ENCODE assay signal across 4 fruit fly cellular contexts in genomic region chr3L:22162555-22162954, dm6.
TF ChIP-seq lines count a peak whose summit lies in the region.

No protein-coding gene starts in this region.

- TF ChIP-seq CTCF in whole organism, embryonic (GFP tag; optimal IDR thresholded peaks at IDR 0.05; lab: Kevin White, UChicago): no peak

TF ChIP-seq in whole organism, embryonic, 481 proteins besides CTCF, POLR2A, EP300 and RAD21 (continues in another document):
- TF ChIP-seq CG10147 (GFP tag; optimal IDR thresholded peaks at IDR 0.05; lab: Kevin White, UChicago) (no peak), CG3838 (GFP tag; optimal IDR thresholded peaks at IDR 0.05; lab: Kevin White, UChicago) (no peak), eyg (GFP tag; optimal IDR thresholded peaks at IDR 0.05; lab: Kevin White, UChicago) (no peak), Meics (GFP tag; optimal IDR thresholded peaks at IDR 0.05; lab: Kevin White, UChicago) (no peak), CG12299 (tag; optimal IDR thresholded peaks at IDR 0.05; lab: Kevin White, UChicago) (no peak), CG11560 (tag; IDR thresholded peaks at IDR 0.05; lab: Robert Waterston, UW) (no peak), Hr51 (GFP tag; optimal IDR thresholded peaks at IDR 0.05; lab: Kevin White, UChicago) (no peak), Jarid2 (GFP tag; optimal IDR thresholded peaks at IDR 0.05; lab: Kevin White, UChicago) (no peak), CG18764 (GFP tag; optimal IDR thresholded peaks at IDR 0.05; lab: Kevin White, UChicago) (no peak), CG17186 (GFP tag; optimal IDR thresholded peaks at IDR 0.05; lab: Kevin White, UChicago) (no peak), CG17361 (GFP tag; IDR thresholded peaks at IDR 0.05; lab: Robert Waterston, UW) (no peak), tna (GFP tag; IDR thresholded peaks at IDR 0.05; lab: Robert Waterston, UW; ENCODE audit: partially characterized antibody) (no peak), wek (GFP tag; optimal IDR thresholded peaks at IDR 0.05; lab: Kevin White, UChicago) (no peak), CG11456 (GFP tag; IDR thresholded peaks at IDR 0.05; lab: Robert Waterston, UW) (no peak), ewg (GFP tag; optimal IDR thresholded peaks at IDR 0.05; lab: Kevin White, UChicago) (no peak), CG2712 (tag; optimal IDR thresholded peaks at IDR 0.05; lab: Kevin White, UChicago) (peak; percentile 55), Med (GFP tag; lab: Kevin White, UChicago) (peak; percentile 59), pum (GFP tag; optimal IDR thresholded peaks at IDR 0.05; lab: Kevin White, UChicago) (peak; percentile 10), CG12236 (GFP tag; optimal IDR thresholded peaks at IDR 0.05; lab: Kevin White, UChicago) (no peak), CG18599 (GFP tag; optimal IDR thresholded peaks at IDR 0.05; lab: Kevin White, UChicago) (no peak), fd102C (GFP tag; optimal IDR thresholded peaks at IDR 0.05; lab: Kevin White, UChicago) (peak; percentile 21), Dbx (GFP tag; IDR thresholded peaks at IDR 0.05; lab: Robert Waterston, UW) (no peak), CG13894 (tag; optimal IDR thresholded peaks at IDR 0.05; lab: Kevin White, UChicago) (no peak), h (optimal IDR thresholded peaks at IDR 0.05; lab: Kevin White, UChicago) (no peak)

TF ChIP-seq in whole organism, prepupa, 60 proteins besides CTCF, POLR2A, EP300 and RAD21 (continues in another document):
- TF ChIP-seq dsx (GFP tag; optimal IDR thresholded peaks at IDR 0.05; lab: Kevin White, UChicago; ENCODE audit: poor library complexity, severe bottlenecking) (peak; percentile 22), CG6163 (GFP tag; IDR thresholded peaks at IDR 0.05; lab: Robert Waterston, UW) (no peak), CG15336 (GFP tag; IDR thresholded peaks at IDR 0.05; lab: Robert Waterston, UW) (0 out of 2 replicates have a peak, but pooled peaks have one; percentile 9), fd85E (GFP tag; optimal IDR thresholded peaks at IDR 0.05; lab: Kevin White, UChicago) (no peak), Eip78C (GFP tag; lab: Kevin White, UChicago) (peak; percentile 65), Ets96B (tag; optimal IDR thresholded peaks at IDR 0.05; lab: Kevin White, UChicago) (peak; percentile 41), Eip75B (GFP tag; optimal IDR thresholded peaks at IDR 0.05; lab: Kevin White, UChicago) (peak; percentile 32), cyc (GFP tag; optimal IDR thresholded peaks at IDR 0.05; lab: Kevin White, UChicago) (peak; percentile 14), lz (GFP tag; optimal IDR thresholded peaks at IDR 0.05; lab: Kevin White, UChicago) (peak; percentile 15), Eip93F (GFP tag; optimal IDR thresholded peaks at IDR 0.05; lab: Kevin White, UChicago) (no peak), Met (GFP tag; optimal IDR thresholded peaks at IDR 0.05; lab: Kevin White, UChicago) (no peak), Sox15 (GFP tag; optimal IDR thresholded peaks at IDR 0.05; lab: Kevin White, UChicago) (no peak), OdsH (GFP tag; optimal IDR thresholded peaks at IDR 0.05; lab: Kevin White, UChicago) (peak; percentile 42), Sox14 (GFP tag; optimal IDR thresholded peaks at IDR 0.05; lab: Kevin White, UChicago) (peak; percentile 25), CG10631 (GFP tag; optimal IDR thresholded peaks at IDR 0.05; lab: Kevin White, UChicago) (peak; percentile 12), Smox (GFP tag; optimal IDR thresholded peaks at IDR 0.05; lab: Kevin White, UChicago) (peak; percentile 21), pdm3 (GFP tag; optimal IDR thresholded peaks at IDR 0.05; lab: Kevin White, UChicago) (peak; percentile 26), Blimp-1 (GFP tag; optimal IDR thresholded peaks at IDR 0.05; lab: Kevin White, UChicago) (no peak), CG3919 (GFP tag; optimal IDR thresholded peaks at IDR 0.05; lab: Kevin White, UChicago) (peak; percentile 18), achi (GFP tag; optimal IDR thresholded peaks at IDR 0.05; lab: Kevin White, UChicago) (peak; percentile 14), Hr39 (GFP tag; optimal IDR thresholded peaks at IDR 0.05; lab: Kevin White, UChicago) (peak; percentile 28), CG10669 (GFP tag; optimal IDR thresholded peaks at IDR 0.05; lab: Kevin White, UChicago) (peak; percentile 48), CG7368 (GFP tag; optimal IDR thresholded peaks at IDR 0.05; lab: Kevin White, UChicago) (peak; percentile 30), fd59A (GFP tag; optimal IDR thresholded peaks at IDR 0.05; lab: Kevin White, UChicago) (no peak)

TF ChIP-seq in whole organism, pupa, 21 proteins besides CTCF, POLR2A, EP300 and RAD21:
- TF ChIP-seq Pif1A (GFP tag; optimal IDR thresholded peaks at IDR 0.05; lab: Kevin White, UChicago): peak; percentile 17
- no peak for TF ChIP-seq Snoo (tag; optimal IDR thresholded peaks at IDR 0.05; lab: Kevin White, UChicago)
- peak; percentile 22 for TF ChIP-seq CG8301 (tag; optimal IDR thresholded peaks at IDR 0.05; lab: Kevin White, UChicago)
- peak; percentile 12 for TF ChIP-seq Pif1B (GFP tag; optimal IDR thresholded peaks at IDR 0.05; lab: Kevin White, UChicago)
- TF ChIP-seq CG10348 (GFP tag; IDR thresholded peaks at IDR 0.05; lab: Robert Waterston, UW): no peak
- TF ChIP-seq CG15710 (tag; optimal IDR thresholded peaks at IDR 0.05; lab: Kevin White, UChicago): peak; percentile 26
- TF ChIP-seq CG14655 (GFP tag; optimal IDR thresholded peaks at IDR 0.05; lab: Kevin White, UChicago): peak; percentile 23
- TF ChIP-seq EcR (GFP tag; optimal IDR thresholded peaks at IDR 0.05; lab: Kevin White, UChicago): no peak
- TF ChIP-seq CG8159 (tag; optimal IDR thresholded peaks at IDR 0.05; lab: Kevin White, UChicago): peak; percentile 61
- TF ChIP-seq CG4496 (GFP tag; IDR thresholded peaks at IDR 0.05; lab: Robert Waterston, UW): 0 out of 3 replicates have a peak, but pooled peaks have one; percentile 41
- TF ChIP-seq fd96Ca (GFP tag; IDR thresholded peaks at IDR 0.05; lab: Robert Waterston, UW): no peak
- TF ChIP-seq CG17806 (tag; optimal IDR thresholded peaks at IDR 0.05; lab: Kevin White, UChicago): peak; percentile 44
- peak; percentile 1 for TF ChIP-seq CG34367 (tag; optimal IDR thresholded peaks at IDR 0.05; lab: Kevin White, UChicago)
- peak; percentile 27 for TF ChIP-seq CG9948 (tag; optimal IDR thresholded peaks at IDR 0.05; lab: Kevin White, UChicago)

TF ChIP-seq in whole organism, wandering third instar larva, 38 proteins besides CTCF, POLR2A, EP300 and RAD21:
- TF ChIP-seq Jra (GFP tag; optimal IDR thresholded peaks at IDR 0.05; lab: Kevin White, UChicago) (no peak), h (GFP tag; optimal IDR thresholded peaks at IDR 0.05; lab: Kevin White, UChicago) (peak; percentile 0), CrebA (GFP tag; optimal IDR thresholded peaks at IDR 0.05; lab: Kevin White, UChicago; ENCODE audit: borderline replicate concordance) (no peak), usp (GFP tag; optimal IDR thresholded peaks at IDR 0.05; lab: Kevin White, UChicago) (no peak), fru (GFP tag; optimal IDR thresholded peaks at IDR 0.05; lab: Kevin White, UChicago) (peak; percentile 18), rgr (GFP tag; optimal IDR thresholded peaks at IDR 0.05; lab: Kevin White, UChicago) (peak; percentile 3)

Comparison
In these comparisons a context has a peak if more than half of its experiments do, and no peak if none do; other contexts are left out.
1. Of the 7 proteins assayed by ChIP-seq in both whole organism, embryonic and whole organism, prepupa: peak only in whole organism, embryonic: none; only in whole organism, prepupa: Gug and Hr39; in both: none; in neither: 5.